Worm (Caenorhabditis elegans) whole organism, L4/young adult: ENCODE results near the gene sca-1.

Experiments
- W03F9.2 ChIP-seq: fragments of 150-350 bp; optimal IDR thresholded peaks from 2 replicates; lab custom pipeline; 2014; ENCODE audit warnings: missing biosample characterization, missing genetic modification characterization
- dao-5 ChIP-seq: sonication (generic microtip); optimal IDR thresholded peaks from 2 replicates; lab custom pipeline; 2016; ENCODE audit warnings: missing genotype, missing genetic modification characterization, moderate library complexity, missing compliant biosample characterization
- him-1 ChIP-seq: sonication (generic microtip); optimal IDR thresholded peaks from 2 replicates; lab custom pipeline; 2016; ENCODE audit warnings: missing genotype, missing genetic modification reagents, missing genetic modification characterization, missing compliant biosample characterization

The sca-1 gene

ce11 chrIII:10816800-10817418 lies at the start of gene sca-1:
TSS of gene sca-1 (minus strand) at chrIII:10816850.
- TF ChIP-seq him-1 (no peak), dao-5 (tag; lab: Kevin White, UChicago) (no peak), W03F9.2 (tag; lab: Kevin White, UChicago) (no peak)

DNA sequence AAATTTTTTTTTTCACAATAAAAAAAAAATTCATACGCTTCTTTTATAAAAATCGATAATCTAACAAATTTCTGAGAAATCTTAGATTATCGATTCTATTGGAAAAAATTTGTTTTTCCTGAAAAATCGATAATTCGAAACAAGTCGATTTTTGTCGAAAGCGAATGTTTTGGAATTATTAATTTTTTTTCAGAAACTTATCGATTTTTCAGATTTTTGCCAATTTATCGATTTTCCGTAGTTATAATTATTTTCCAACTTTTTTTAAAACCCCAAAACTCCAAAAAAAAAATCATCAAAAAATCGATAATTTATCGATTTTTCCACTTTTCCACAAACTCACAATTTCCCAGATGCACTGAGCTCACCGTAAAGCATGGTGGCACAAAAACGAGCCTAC lies 44.7 kb upstream of the sca-1 start:
- no peak for TF ChIP-seq W03F9.2 (tag; lab: Kevin White, UChicago)
- no peak for TF ChIP-seq him-1
- TF ChIP-seq dao-5 (tag; lab: Kevin White, UChicago) = no peak

DNA sequence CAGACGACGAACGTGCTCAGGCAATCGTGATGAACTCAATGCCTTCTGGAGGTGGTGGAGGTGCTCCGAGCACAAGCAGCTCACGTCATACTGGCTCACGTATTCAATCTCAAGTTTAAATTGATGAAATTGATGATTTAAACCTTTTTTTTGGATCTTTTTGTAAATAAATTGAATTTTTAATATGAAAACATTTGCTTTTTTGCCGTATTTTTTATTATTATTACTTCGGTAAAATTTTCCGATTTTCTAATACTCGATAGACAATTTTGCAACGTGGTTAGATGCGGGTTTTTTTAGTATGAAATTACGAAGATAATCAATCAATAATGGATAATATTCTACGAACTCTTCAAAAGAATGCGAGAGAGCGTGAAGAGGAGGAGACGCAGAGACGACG lies 41.3 kb upstream of the sca-1 start, which contains the start of gene oxi-1:
TSS of gene oxi-1 (plus strand) at position 301 of the 400 bp plus-strand sequence.
- no peak for TF ChIP-seq W03F9.2 (tag; lab: Kevin White, UChicago)
- TF ChIP-seq him-1 = no peak
- TF ChIP-seq dao-5 (tag; lab: Kevin White, UChicago) = no peak

DNA sequence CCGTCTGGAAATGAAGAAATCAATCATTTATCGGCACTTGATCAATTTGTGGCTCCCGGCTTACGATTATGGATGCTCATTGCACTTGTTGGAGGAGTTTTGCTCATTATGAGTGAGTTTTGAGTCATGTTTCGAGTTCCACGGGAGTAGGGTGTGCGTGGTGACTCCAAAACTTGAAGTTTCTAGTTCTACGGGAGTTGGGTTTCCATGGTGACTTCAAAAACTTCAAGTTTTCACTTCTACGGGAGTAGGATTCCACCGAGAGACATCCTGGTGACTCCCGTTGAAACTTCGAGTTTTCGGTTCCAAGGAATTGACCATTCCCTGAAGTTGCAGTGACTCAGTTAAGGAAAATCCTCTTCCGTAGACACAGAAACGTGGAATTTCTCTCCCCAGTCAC lies 40.2 kb upstream of the sca-1 start:
- no peak for TF ChIP-seq W03F9.2 (tag; lab: Kevin White, UChicago)
- TF ChIP-seq dao-5 (tag; lab: Kevin White, UChicago) = no peak
- no peak for TF ChIP-seq him-1

- no peak for TF ChIP-seq him-1
- no peak for TF ChIP-seq dao-5 (tag; lab: Kevin White, UChicago)
- no peak for TF ChIP-seq W03F9.2 (tag; lab: Kevin White, UChicago)
These were observed 38.8 kb upstream of the sca-1 start, which contains the start of gene Y39A1C.1 for ce11 chrIII:10855398-10855880. TSS of gene Y39A1C.1 (plus strand) at chrIII:10855448.

DNA sequence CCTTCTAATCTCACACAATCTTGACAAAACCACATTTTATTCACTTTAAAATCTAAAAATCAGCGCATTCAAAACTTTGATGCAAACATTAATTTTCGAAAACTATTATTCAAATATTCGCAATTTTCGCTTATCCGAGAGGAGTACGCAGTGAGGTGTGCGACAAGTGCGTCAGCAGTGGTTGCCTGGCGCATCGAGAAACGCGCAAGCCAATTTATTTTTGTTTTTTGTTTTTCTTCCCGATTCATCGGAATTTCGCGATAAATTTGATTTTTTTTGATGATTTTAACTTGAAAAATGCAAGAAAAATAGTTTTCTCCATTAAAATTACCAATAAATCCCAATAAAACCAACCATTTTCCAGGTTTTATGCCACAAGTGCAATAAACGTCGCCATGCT lies 32.2 kb upstream of the sca-1 start, which contains the start of the genes fbxb-85 and hex-3:
TSS of gene fbxb-85 (minus strand) at position 106 of the 400 bp plus-strand sequence.
TSS of gene hex-3 (plus strand) at position 365 of the 400 bp plus-strand sequence.
- no peak for TF ChIP-seq dao-5 (tag; lab: Kevin White, UChicago)
- peak; percentile 93 for TF ChIP-seq W03F9.2 (tag; lab: Kevin White, UChicago)
- TF ChIP-seq him-1 = peak; percentile 80

DNA sequence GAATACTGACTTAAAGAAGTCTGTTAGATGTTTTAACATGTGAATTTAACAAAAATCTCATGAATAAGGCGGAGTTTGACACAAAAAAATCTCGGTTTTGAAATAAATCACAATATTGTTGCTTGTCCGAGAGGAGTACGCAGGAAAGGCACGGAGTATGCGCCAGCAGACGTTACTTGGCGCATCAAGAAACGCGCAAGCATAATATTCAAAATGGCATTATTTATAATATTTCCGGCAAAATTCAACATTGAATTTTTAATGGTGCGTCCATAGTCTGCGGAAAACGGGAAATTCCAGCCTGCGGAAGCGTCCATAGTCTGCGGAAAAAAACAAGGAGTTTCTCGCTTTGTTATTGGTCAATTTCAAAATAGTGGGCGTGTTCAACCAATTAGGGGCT lies 28.2 kb upstream of the sca-1 start, which contains the start of gene pde-12:
TSS of gene pde-12 (minus strand) at position 148 of the 400 bp plus-strand sequence.
- TF ChIP-seq dao-5 (tag; lab: Kevin White, UChicago) (no peak), him-1 (peak; percentile 30), W03F9.2 (tag; lab: Kevin White, UChicago) (peak; percentile 69)

ce11 chrIII:10832636-10833035 lies 16.0 kb upstream of the sca-1 start, which contains the start of gene sbsp-1:
TSS of gene sbsp-1 (plus strand) at chrIII:10832936.
- no peak for TF ChIP-seq W03F9.2 (tag; lab: Kevin White, UChicago)
- no peak for TF ChIP-seq dao-5 (tag; lab: Kevin White, UChicago)
- no peak for TF ChIP-seq him-1

- TF ChIP-seq dao-5 (tag; lab: Kevin White, UChicago) (no peak), W03F9.2 (tag; lab: Kevin White, UChicago) (no peak), him-1 (no peak)
These were observed 14.8 kb upstream of the sca-1 start for ce11 chrIII:10831483-10831882.

ce11 chrIII:10825088-10825487 lies 8.4 kb upstream of the sca-1 start:
- TF ChIP-seq him-1 = no peak
- no peak for TF ChIP-seq W03F9.2 (tag; lab: Kevin White, UChicago)
- no peak for TF ChIP-seq dao-5 (tag; lab: Kevin White, UChicago)

DNA sequence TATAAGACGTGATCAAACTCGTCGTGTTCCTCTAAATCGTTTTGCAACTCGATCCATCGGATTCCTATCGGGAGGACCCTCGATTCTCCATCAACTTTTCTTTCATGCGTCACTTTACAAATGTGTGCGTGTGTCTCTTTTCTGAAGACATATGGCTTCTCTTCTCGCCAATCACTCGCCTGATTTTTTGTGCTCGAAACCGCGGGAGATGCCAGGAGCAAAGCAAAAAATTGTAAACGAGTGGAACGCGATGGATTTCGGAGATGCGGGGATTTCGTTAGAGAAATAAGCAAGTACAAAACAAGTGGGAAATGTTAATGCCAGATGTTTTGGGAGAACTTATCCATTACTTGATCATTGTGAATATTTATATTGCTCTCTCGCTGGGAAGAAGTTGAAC lies 7.6 kb upstream of the sca-1 start:
- TF ChIP-seq him-1 (no peak), W03F9.2 (tag; lab: Kevin White, UChicago) (no peak), dao-5 (tag; lab: Kevin White, UChicago) (no peak)

DNA sequence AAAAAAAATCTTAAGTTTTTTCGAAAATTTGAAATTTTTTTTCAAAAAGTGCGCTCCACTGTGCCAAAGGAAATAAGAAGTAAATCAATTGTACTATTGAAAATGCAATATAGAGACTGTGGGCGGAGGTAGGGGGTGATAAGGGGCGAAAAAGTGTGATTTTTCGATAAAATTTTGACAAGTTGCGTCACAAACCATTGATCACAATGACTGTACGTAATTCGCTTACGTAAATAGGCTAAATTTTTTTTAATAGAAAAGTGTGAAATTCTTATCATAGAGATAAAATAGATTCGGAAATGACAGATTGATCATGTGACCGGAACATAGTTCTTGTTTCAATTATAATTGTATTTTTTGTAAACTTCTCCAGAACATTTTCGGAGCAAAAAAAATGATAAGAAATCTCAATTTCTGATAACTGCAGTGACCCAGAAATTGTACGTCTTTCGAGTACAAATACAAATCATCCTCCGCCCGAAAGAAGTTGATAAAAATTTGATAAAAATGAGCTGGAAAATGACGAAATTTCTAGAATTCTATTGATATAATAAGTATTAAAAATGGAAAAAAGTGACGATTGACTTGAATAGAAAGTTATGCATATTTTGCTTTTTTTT lies 6.0 kb upstream of the sca-1 start:
- TF ChIP-seq W03F9.2 (tag; lab: Kevin White, UChicago) (no peak), dao-5 (tag; lab: Kevin White, UChicago) (no peak), him-1 (no peak)

ce11 chrIII:10820592-10821242 lies 4.1 kb upstream of the sca-1 start:
- TF ChIP-seq him-1 = no peak
- TF ChIP-seq W03F9.2 (tag; lab: Kevin White, UChicago) = peak; percentile 5

DNA sequence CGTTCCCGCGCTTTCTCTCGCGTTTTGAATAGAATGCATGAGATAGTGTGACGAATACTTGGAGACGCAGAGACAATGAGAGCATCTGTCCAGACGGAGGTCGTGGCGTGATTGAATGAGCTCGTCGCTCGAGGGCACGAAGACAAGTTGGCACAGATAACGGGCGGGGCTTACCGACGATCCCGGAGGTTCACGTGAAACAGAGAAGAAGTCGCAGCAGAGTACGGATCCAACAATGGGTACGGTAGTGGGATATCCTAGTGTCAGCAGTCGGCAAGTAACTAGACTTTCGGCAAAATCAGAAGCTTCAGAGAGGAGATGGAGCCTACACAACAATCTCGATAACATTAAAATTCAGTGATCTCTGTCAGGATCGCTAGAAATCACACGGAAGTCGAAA lies 3.1 kb upstream of the sca-1 start:
- TF ChIP-seq W03F9.2 (tag; lab: Kevin White, UChicago) (no peak), dao-5 (tag; lab: Kevin White, UChicago) (no peak), him-1 (no peak)
